Fruit fly (Drosophila melanogaster) whole organism, embryonic: ENCODE results near the gene CG6041.

Experiments used
- ATbp ChIP-seq: fragments of 200-800 bp; sonication (Bioruptor generic); optimal IDR thresholded peaks from 2 replicates; lab custom pipeline; 2017; ENCODE audit warnings: missing biosample characterization, mild to moderate bottlenecking, missing genetic modification characterization, missing genetic modification reagents
- CG13894 ChIP-seq: fragments of 200-800 bp; sonication (Bioruptor generic); optimal IDR thresholded peaks from 3 replicates; lab custom pipeline; 2018; ENCODE audit warnings: missing biosample characterization, mild to moderate bottlenecking, missing genetic modification characterization, moderate library complexity
- CG15601 ChIP-seq: fragments of 200-800 bp; sonication (Bioruptor generic); optimal IDR thresholded peaks from 3 replicates; lab custom pipeline; 2019; ENCODE audit warnings: missing biosample characterization, mild to moderate bottlenecking, missing genetic modification characterization, moderate library complexity
- CG1602 ChIP-seq: fragments of 200-800 bp; sonication (Bioruptor generic); optimal IDR thresholded peaks from 3 replicates; lab custom pipeline; 2016; ENCODE audit warnings: missing biosample characterization, missing genetic modification characterization
- CG17328 ChIP-seq: fragments of 200-800 bp; sonication (Bioruptor generic); IDR thresholded peaks from 2 replicates; pipeline ENCODE4 v1.3.6; 2022; ENCODE audit warnings: missing biosample characterization, missing genetic modification characterization
- CG17361 ChIP-seq: fragments of 200-800 bp; sonication (Bioruptor generic); IDR thresholded peaks from 3 replicates; pipeline ENCODE4 v1.3.6; 2022; ENCODE audit warnings: missing biosample characterization, missing genetic modification characterization
- CG18262 ChIP-seq: fragments of 200-800 bp; optimal IDR thresholded peaks from 3 replicates; lab custom pipeline; 2019; ENCODE audit warnings: missing biosample characterization, mild to moderate bottlenecking, missing genetic modification characterization, moderate library complexity
- CG6175 ChIP-seq: fragments of 200-800 bp; sonication (Bioruptor generic); IDR thresholded peaks from 3 replicates; pipeline ENCODE4 v1.3.6; 2022; ENCODE audit warnings: missing biosample characterization, missing genetic modification characterization
- CG6689 ChIP-seq: fragments of 200-800 bp; sonication (Bioruptor generic); IDR thresholded peaks from 2 replicates; pipeline ENCODE4 v1.3.6; 2022; ENCODE audit warnings: missing biosample characterization, missing genetic modification characterization
- CG6791 ChIP-seq: fragments of 200-800 bp; sonication (Bioruptor generic); IDR thresholded peaks from 3 replicates; pipeline ENCODE4 v1.3.6; 2022; ENCODE audit warnings: missing biosample characterization, missing genetic modification characterization; ENCODE audit not compliant: partially characterized antibody
- CG6813 ChIP-seq: fragments of 200-800 bp; sonication (Bioruptor generic); optimal IDR thresholded peaks from 2 replicates; lab custom pipeline; 2017; ENCODE audit warnings: missing biosample characterization, missing genetic modification characterization, mild to moderate bottlenecking, moderate library complexity, missing genetic modification reagents
- CG9215 ChIP-seq: fragments of 200-800 bp; sonication (Bioruptor generic); IDR thresholded peaks from 2 replicates; pipeline ENCODE4 v1.3.6; 2022; ENCODE audit warnings: missing biosample characterization, missing genetic modification characterization
- CG9876 ChIP-seq: fragments of 200-800 bp; sonication (Bioruptor generic); optimal IDR thresholded peaks from 2 replicates; lab custom pipeline; 2016; ENCODE audit warnings: missing biosample characterization, missing genetic modification characterization
- CHES-1-like ChIP-seq: fragments of 200-800 bp; sonication (Bioruptor generic); optimal IDR thresholded peaks from 2 replicates; lab custom pipeline; 2016; ENCODE audit warnings: missing biosample characterization, missing genetic modification characterization
- Deaf1 ChIP-seq: fragments of 200-800 bp; optimal IDR thresholded peaks from 3 replicates; lab custom pipeline; 2019; ENCODE audit warnings: missing biosample characterization, mild to moderate bottlenecking, missing genetic modification characterization, moderate library complexity
- Dref ChIP-seq: fragments of 200-800 bp; sonication (Bioruptor generic); IDR thresholded peaks from 2 replicates; pipeline ENCODE4 v1.3.6; 2022; ENCODE audit warnings: missing biosample characterization, missing genetic modification characterization
- E2f2 ChIP-seq: fragments of 200-800 bp; sonication (Bioruptor generic); IDR thresholded peaks from 2 replicates; pipeline ENCODE4 v1.3.6; 2022; ENCODE audit warnings: missing biosample characterization, missing genetic modification characterization
- Hr78 ChIP-seq, 2 experiments: fragments of 200-800 bp in 1 of 2; fragments of >200 bp in 1 of 2; sonication (Bioruptor generic) in 1 of 2; optimal IDR thresholded peaks; 2 replicates each; lab custom pipeline; 2017 to 2019; ENCODE audit warnings: missing biosample characterization in 2 of 2, missing genetic modification characterization in 2 of 2, mild to moderate bottlenecking in 1 of 2, moderate library complexity in 1 of 2
- Jarid2 ChIP-seq: fragments of 200-800 bp; sonication (Bioruptor generic); optimal IDR thresholded peaks from 3 replicates; lab custom pipeline; 2017; ENCODE audit warnings: mild to moderate bottlenecking, missing biosample characterization, missing genetic modification reagents, missing genetic modification characterization
- Med ChIP-seq: fragments of 200-800 bp; sonication (Bioruptor generic); peaks from one replicate; lab custom pipeline; 2016; ENCODE audit warnings: missing biosample characterization, missing genetic modification characterization, mild to moderate bottlenecking, inconsistent platforms, moderate library complexity
- Sry-β ChIP-seq: fragments of 200-800 bp; sonication (Bioruptor generic); optimal IDR thresholded peaks from 2 replicates; lab custom pipeline; 2018; ENCODE audit warnings: missing biosample characterization, mild to moderate bottlenecking, missing genetic modification characterization, moderate library complexity
- Ssrp ChIP-seq: fragments of 200-800 bp; sonication (Bioruptor generic); optimal IDR thresholded peaks from 2 replicates; lab custom pipeline; 2018; ENCODE audit warnings: missing biosample characterization, mild to moderate bottlenecking, missing genetic modification characterization, moderate library complexity
- Trl ChIP-seq, 3 experiments: fragments of >200 bp in 2 of 3; fragments of 200-800 bp in 1 of 3; sonication (Bioruptor generic) in 1 of 3; optimal IDR thresholded peaks; 2 replicates in 1 of 3; 3 replicates in 2 of 3; lab custom pipeline; 2016 to 2017; ENCODE audit warnings: missing biosample characterization in 1 of 3, missing genetic modification characterization in 1 of 3
- ara ChIP-seq: fragments of 200-800 bp; sonication (Bioruptor generic); IDR thresholded peaks from 2 replicates; pipeline ENCODE4 v1.3.6; 2022; ENCODE audit warnings: missing biosample characterization, missing genetic modification characterization
- bsh ChIP-seq, 2 experiments: fragments of 200-800 bp; sonication (Bioruptor generic); optimal IDR thresholded peaks; 2 replicates each; lab custom pipeline; 2017 to 2018; ENCODE audit warnings: mild to moderate bottlenecking in 2 of 2, missing biosample characterization in 2 of 2, missing genetic modification characterization in 2 of 2, moderate library complexity in 1 of 2
- crp ChIP-seq, 2 experiments: fragments of 200-800 bp; sonication (Bioruptor generic); optimal IDR thresholded peaks; 2 replicates in 1 of 2; 3 replicates in 1 of 2; lab custom pipeline; 2017; ENCODE audit warnings: missing biosample characterization in 2 of 2, missing genetic modification characterization in 2 of 2, mild to moderate bottlenecking in 1 of 2, moderate library complexity in 1 of 2
- cwo ChIP-seq: fragments of 200-800 bp; sonication (Bioruptor generic); optimal IDR thresholded peaks from 3 replicates; lab custom pipeline; 2017; ENCODE audit warnings: missing biosample characterization, missing genetic modification characterization, mild to moderate bottlenecking, moderate library complexity, missing genetic modification reagents
- exex ChIP-seq: fragments of 200-800 bp; sonication (Bioruptor generic); optimal IDR thresholded peaks from 4 replicates; lab custom pipeline; 2018; ENCODE audit warnings: missing biosample characterization, mild to moderate bottlenecking, missing genetic modification characterization, moderate library complexity
- grn ChIP-seq: fragments of 200-800 bp; sonication (Bioruptor generic); optimal IDR thresholded peaks from 3 replicates; lab custom pipeline; 2017; ENCODE audit warnings: missing biosample characterization, missing genetic modification characterization
- ind ChIP-seq: fragments of 200-800 bp; sonication (Bioruptor generic); optimal IDR thresholded peaks from 3 replicates; lab custom pipeline; 2016; ENCODE audit warnings: missing biosample characterization, missing genetic modification characterization
- nau ChIP-seq: fragments of 200-800 bp; sonication (Bioruptor generic); optimal IDR thresholded peaks from 3 replicates; lab custom pipeline; 2017; ENCODE audit warnings: missing biosample characterization, mild to moderate bottlenecking, missing genetic modification characterization, missing genetic modification reagents
- nom ChIP-seq: fragments of 200-800 bp; sonication (Bioruptor generic); optimal IDR thresholded peaks from 2 replicates; lab custom pipeline; 2017; ENCODE audit warnings: missing biosample characterization, missing genetic modification characterization, mild to moderate bottlenecking, moderate library complexity, missing genetic modification reagents
- pros ChIP-seq: fragments of 200-800 bp; sonication (Bioruptor generic); optimal IDR thresholded peaks from 3 replicates; lab custom pipeline; 2019; ENCODE audit warnings: missing biosample characterization, mild to moderate bottlenecking, missing genetic modification characterization, moderate library complexity
- row ChIP-seq: fragments of 200-800 bp; sonication (Bioruptor generic); IDR thresholded peaks from 3 replicates; pipeline ENCODE4 v1.3.6; 2022; ENCODE audit warnings: missing biosample characterization, missing genetic modification characterization
- sens ChIP-seq: fragments of 200-800 bp; sonication (Bioruptor generic); peaks from one replicate; lab custom pipeline; 2016; ENCODE audit warnings: missing biosample characterization, missing genetic modification characterization
- sr ChIP-seq: fragments of 200-800 bp; sonication (Bioruptor generic); IDR thresholded peaks from 3 replicates; pipeline ENCODE4 v1.3.6; 2022; ENCODE audit warnings: missing biosample characterization, missing genetic modification characterization
- stwl ChIP-seq: fragments of 200-800 bp; sonication (Bioruptor generic); optimal IDR thresholded peaks from 3 replicates; lab custom pipeline; 2018; ENCODE audit warnings: missing biosample characterization, mild to moderate bottlenecking, missing genetic modification characterization, moderate library complexity
- sug ChIP-seq: fragments of 200-800 bp; optimal IDR thresholded peaks from 2 replicates; lab custom pipeline; 2019; ENCODE audit warnings: missing biosample characterization, mild to moderate bottlenecking, missing genetic modification characterization, moderate library complexity
- trem ChIP-seq: fragments of 200-800 bp; optimal IDR thresholded peaks from 3 replicates; lab custom pipeline; 2019; ENCODE audit warnings: missing biosample characterization, mild to moderate bottlenecking, missing genetic modification characterization, moderate library complexity
- ttk ChIP-seq: fragments of 200-800 bp; sonication (Bioruptor generic); IDR thresholded peaks from 2 replicates; pipeline ENCODE4 v2.1.2; 2022; ENCODE audit warnings: missing biosample characterization, missing genetic modification characterization
- usp ChIP-seq: fragments of >200 bp; optimal IDR thresholded peaks from 2 replicates; lab custom pipeline; 2017; ENCODE audit warnings: missing biosample characterization, missing genetic modification characterization

CG6041 gene

DNA sequence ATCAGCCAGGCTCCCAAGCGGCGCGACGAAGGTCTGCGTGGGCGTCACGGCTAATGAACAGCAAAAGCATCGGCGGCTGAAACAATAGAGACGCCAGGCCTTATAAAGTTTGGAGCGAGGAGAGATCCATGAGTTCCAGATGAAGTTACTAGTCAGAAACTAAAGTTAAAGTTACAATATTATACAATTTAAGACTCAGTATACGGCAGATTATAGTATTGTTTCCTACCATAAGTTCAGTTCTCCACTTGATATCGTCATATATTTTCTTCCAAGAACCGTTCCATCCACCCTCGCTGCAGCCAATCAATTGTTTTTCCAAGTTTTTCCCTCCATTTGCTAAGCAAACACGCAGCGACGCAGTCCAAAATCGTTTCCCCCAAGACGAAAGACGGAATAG is 35.4 kb downstream of the CG6041 start (continued):
- TF ChIP-seq ATbp (GFP tag; lab: Kevin White, UChicago) (peak; percentile 21), CG6813 (no peak), nau (GFP tag; lab: Kevin White, UChicago) (no peak), Med (GFP tag; lab: Kevin White, UChicago) (peak; percentile 25), trem (no peak), CG17361 (0 out of 3 replicates have a peak, but pooled peaks have one; percentile 19), CG9876 (no peak), CG6689 (GFP tag; lab: Robert Waterston, UW) (0 out of 2 replicates have a peak, but pooled peaks have one; percentile 34), E2f2 (GFP tag; lab: Robert Waterston, UW) (no peak), CHES-1-like (GFP tag; lab: Kevin White, UChicago) (no peak), pros (no peak), ttk (0 out of 2 replicates have a peak, but pooled peaks have one; percentile 18), CG6175 (GFP tag; lab: Robert Waterston, UW) (no peak), CG18262 (tag; lab: Kevin White, UChicago) (peak; percentile 16), ara (GFP tag; lab: Robert Waterston, UW) (peak; percentile 36; the same call in 1 of the 2 replicates)

DNA sequence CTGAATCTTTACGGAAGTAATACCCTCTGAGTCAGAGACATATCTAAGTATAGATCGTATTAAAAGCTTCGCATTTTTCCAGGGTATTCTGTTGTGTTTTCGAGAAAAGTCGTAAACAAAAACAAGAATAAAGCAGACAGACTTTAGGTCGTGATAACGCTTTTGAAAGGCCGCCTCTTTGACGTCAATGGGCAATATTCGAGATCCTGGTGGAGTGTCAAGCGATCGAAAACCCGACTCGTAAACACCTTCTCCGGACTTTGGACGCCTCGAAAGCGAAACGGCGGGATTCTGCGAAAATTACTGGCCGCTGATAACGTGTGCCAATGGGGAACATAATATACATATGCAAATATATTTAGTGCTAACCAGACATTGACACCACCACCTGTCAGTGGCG is 39.4 kb downstream of the CG6041 start:
- TF ChIP-seq Ssrp (tag; lab: Kevin White, UChicago) (no peak), CG17328 (GFP tag; lab: Robert Waterston, UW) (no peak), nom (GFP tag; lab: Kevin White, UChicago) (peak; percentile 0), CG1602 (no peak), usp (GFP tag; lab: Kevin White, UChicago) (no peak)

DNA sequence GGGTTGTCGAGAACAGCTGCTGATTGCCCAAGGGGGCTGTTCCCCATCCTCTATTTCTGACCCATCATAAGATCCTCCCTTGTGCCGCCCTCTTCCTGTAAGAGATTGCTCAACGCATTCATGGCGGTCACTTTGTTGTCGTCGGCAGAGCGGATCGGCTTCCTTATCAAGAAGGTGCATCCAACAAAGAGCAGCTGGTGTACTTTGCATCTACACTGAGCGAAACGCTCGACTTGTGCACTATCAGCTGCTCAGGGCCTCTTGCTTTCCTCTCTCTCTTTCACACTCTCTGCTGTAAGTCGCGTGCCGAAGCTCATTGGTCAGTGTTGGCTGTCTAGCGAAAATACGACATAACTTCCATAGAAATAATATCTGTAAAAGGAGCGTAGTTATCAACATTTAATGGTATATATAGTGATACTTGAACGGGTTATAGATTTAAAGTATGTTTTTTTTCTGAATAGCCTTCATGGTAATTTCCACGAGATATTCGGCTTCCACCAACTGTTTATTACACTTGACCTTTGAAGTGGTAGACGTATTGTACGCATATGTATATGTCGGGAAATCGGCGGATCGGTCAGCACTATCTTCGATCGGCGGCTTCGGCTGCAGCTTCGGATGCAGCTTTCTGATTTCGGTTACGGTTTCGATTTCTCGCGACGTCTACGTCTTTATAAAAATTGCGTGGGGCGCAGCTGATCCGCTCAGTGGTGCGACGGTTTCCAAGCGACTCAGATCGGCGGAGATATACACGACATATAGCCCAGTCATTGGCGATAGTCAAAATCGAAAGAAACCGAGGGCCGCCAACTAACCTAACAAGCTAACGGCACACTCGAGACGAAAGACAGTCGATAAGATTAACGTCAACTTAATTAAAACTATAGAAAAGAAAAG is 40.4 kb downstream of the CG6041 start, which contains the start of gene CG5966:
TSS of gene CG5966 (plus strand) at position 704 of the 900 bp plus-strand sequence.
- TF ChIP-seq Jarid2 (GFP tag; lab: Kevin White, UChicago) (no peak), Hr78 (GFP tag; optimal IDR thresholded peaks at IDR 0.05; lab: Kevin White, UChicago) (peak in 1 of 2 experiments; percentile 22), sens (GFP tag; lab: Kevin White, UChicago) (peak; percentile 5), stwl (tag; lab: Kevin White, UChicago) (no peak), CG9215 (no peak), nom (GFP tag; lab: Kevin White, UChicago) (peak; percentile 90), ind (GFP tag; lab: Kevin White, UChicago) (no peak), Deaf1 (tag; lab: Kevin White, UChicago) (peak; percentile 92), CG13894 (tag; lab: Kevin White, UChicago) (peak; percentile 18), crp (GFP tag; optimal IDR thresholded peaks at IDR 0.05; lab: Kevin White, UChicago) (peak in 1 of 2 experiments; percentile 18), bsh (GFP tag; optimal IDR thresholded peaks at IDR 0.05; lab: Kevin White, UChicago) (peak in 1 of 2 experiments; percentile 48), Trl (optimal IDR thresholded peaks at IDR 0.05; lab: Kevin White, UChicago) (peak in 1 of 2 experiments; percentile 12), Trl (GFP tag; optimal IDR thresholded peaks at IDR 0.05; lab: Kevin White, UChicago) (no peak), Sry-β (GFP tag; lab: Kevin White, UChicago) (peak; percentile 86), CG15601 (tag; lab: Kevin White, UChicago) (no peak), exex (peak; percentile 41), Dref (GFP tag; lab: Robert Waterston, UW) (no peak), sug (tag; lab: Kevin White, UChicago) (peak; percentile 21), cwo (GFP tag; lab: Kevin White, UChicago) (peak; percentile 42), Med (GFP tag; lab: Kevin White, UChicago) (peak; percentile 73), sr (GFP tag; lab: Robert Waterston, UW) (peak; percentile 53; the same call in 1 of the 3 replicates), grn (GFP tag; lab: Kevin White, UChicago) (peak; percentile 85), row (GFP tag; lab: Robert Waterston, UW) (peak; percentile 65; the same call in 2 of the 3 replicates), CG6791 (GFP tag; lab: Robert Waterston, UW) (0 out of 3 replicates have a peak, but pooled peaks have one; percentile 6)
